Fruit fly (Drosophila melanogaster): ENCODE measurements around the gene CG13445.
A peak's percentile ranks its signal among the peaks of the same experiment; 100 is the strongest.

Gene CG13445

dm6 chr3L:15826347-15826984 is 17.2 kb downstream of the CG13445 start, which contains the start of the genes DCP2 and dbo (continued):
- TF ChIP-seq CG12942 (GFP tag; optimal IDR thresholded peaks at IDR 0.05) (peak; percentile 5), salm (tag; optimal IDR thresholded peaks at IDR 0.05) (peak; percentile 44), CG14965 (GFP tag; optimal IDR thresholded peaks at IDR 0.05; ENCODE audit: borderline replicate concordance) (no peak), gsb-n (tag; optimal IDR thresholded peaks at IDR 0.05) (peak; percentile 17), eve (GFP tag; optimal IDR thresholded peaks at IDR 0.05) (no peak), Eip74EF (GFP tag; optimal IDR thresholded peaks at IDR 0.05) (no peak), otp (GFP tag; IDR thresholded peaks at IDR 0.05) (0 out of 3 replicates have a peak, but pooled peaks have one; percentile 28), CG34224 (GFP tag; IDR thresholded peaks at IDR 0.05; ENCODE audit: partially characterized antibody) (peak; percentile 82), E2f1 (GFP tag; IDR thresholded peaks at IDR 0.05) (peak; percentile 74), CG12104 (GFP tag; optimal IDR thresholded peaks at IDR 0.05) (peak; percentile 58), CG7839 (tag; optimal IDR thresholded peaks at IDR 0.05) (peak; percentile 81), CG4424 (GFP tag; optimal IDR thresholded peaks at IDR 0.05) (peak; percentile 63), CG13287 (GFP tag; IDR thresholded peaks at IDR 0.05; ENCODE audit: partially characterized antibody) (peak; percentile 86), nmo (GFP tag; optimal IDR thresholded peaks at IDR 0.05) (peak; percentile 65), tap (tag; optimal IDR thresholded peaks at IDR 0.05) (peak; percentile 77), CG14860 (GFP tag; IDR thresholded peaks at IDR 0.05; ENCODE audit: partially characterized antibody) (peak; percentile 80), CG9215 (GFP tag; IDR thresholded peaks at IDR 0.05) (peak; percentile 73), Atf6 (GFP tag; IDR thresholded peaks at IDR 0.05) (peak; percentile 51; the same call in 1 of the 2 replicates), corto (GFP tag; optimal IDR thresholded peaks at IDR 0.05) (peak; percentile 8), CG1602 (GFP tag; optimal IDR thresholded peaks at IDR 0.05) (peak; percentile 54), Myb (GFP tag; optimal IDR thresholded peaks at IDR 0.05) (peak; percentile 13), B-H2 (GFP tag; optimal IDR thresholded peaks at IDR 0.05) (peak; percentile 81), p53 (GFP tag; optimal IDR thresholded peaks at IDR 0.05) (no peak), bsh (GFP tag; optimal IDR thresholded peaks at IDR 0.05) (peak in 1 of 2 experiments; percentile 63), CG8944 (GFP tag; optimal IDR thresholded peaks at IDR 0.05) (peak; percentile 27), Hr51 (GFP tag; optimal IDR thresholded peaks at IDR 0.05) (peak; percentile 12 to 74), so (GFP tag; IDR thresholded peaks at IDR 0.05) (0 out of 3 replicates have a peak, but pooled peaks have one; percentile 27), Gug (GFP tag; IDR thresholded peaks at IDR 0.05) (peak; percentile 82), E2f2 (GFP tag; IDR thresholded peaks at IDR 0.05) (peak; percentile 30; the same call in 1 of the 2 replicates), Nf-YC (tag; optimal IDR thresholded peaks at IDR 0.05) (peak; percentile 66), B-H1 (GFP tag; IDR thresholded peaks at IDR 0.05) (peak; percentile 51; the same call in 2 of the 3 replicates), oc (tag; optimal IDR thresholded peaks at IDR 0.05) (no peak), tin (GFP tag; optimal IDR thresholded peaks at IDR 0.05) (peak; percentile 65), schlank (tag; optimal IDR thresholded peaks at IDR 0.05) (peak; percentile 35), exex (tag; optimal IDR thresholded peaks at IDR 0.05) (peak; percentile 42), klu (GFP tag; IDR thresholded peaks at IDR 0.05) (no peak), ham (GFP tag; IDR thresholded peaks at IDR 0.05) (no peak), CG11085 (GFP tag; IDR thresholded peaks at IDR 0.05) (peak; percentile 57), HLH3B (GFP tag; IDR thresholded peaks at IDR 0.05) (peak; percentile 40; the same call in 1 of the 2 replicates), gce (GFP tag; IDR thresholded peaks at IDR 0.05) (peak; percentile 55; the same call in 1 of the 3 replicates), phol (tag; optimal IDR thresholded peaks at IDR 0.05) (peak; percentile 49), NfI (GFP tag; optimal IDR thresholded peaks at IDR 0.05) (peak; percentile 77), row (GFP tag; IDR thresholded peaks at IDR 0.05) (peak; percentile 85), wor (GFP tag; IDR thresholded peaks at IDR 0.05) (peak; percentile 15; the same call in 1 of the 2 replicates), CG32532 (GFP tag; IDR thresholded peaks at IDR 0.05) (peak; percentile 86), CG15696 (tag; optimal IDR thresholded peaks at IDR 0.05) (peak; percentile 58), unc-4 (GFP tag; IDR thresholded peaks at IDR 0.05; ENCODE audit: partially characterized antibody) (peak; percentile 81), Pdp1 (GFP tag; optimal IDR thresholded peaks at IDR 0.05) (peak; percentile 55 to 61)
